Worm (Caenorhabditis elegans) whole organism, dauer: ENCODE measurements around the gene C52E2.2.
"Not testable (repeated sequence)": the region's sequence is repeated elsewhere in the genome, so short reads cannot be mapped to it uniquely, and the experiment has no call there.

Experiments
- unc-62 ChIP-seq: sonication (generic microtip); optimal IDR thresholded peaks from 2 replicates; lab custom pipeline; 2017; ENCODE audit warnings: missing biosample characterization, missing genetic modification reagents, missing genetic modification characterization

C52E2.2 gene

ce11 chrII:1852503-1852902 lies at the start of gene C52E2.2:
Gene C52E2.2, plus strand, starts transcription at chrII:1852803.
- TF ChIP-seq unc-62 (GFP tag; lab: Kevin White, UChicago): no peak

ce11 chrII:1806358-1806757 lies 46.2 kb upstream of the C52E2.2 start, which contains the start of gene C08F1.12:
Gene C08F1.12, minus strand, starts transcription at chrII:1806458.
- TF ChIP-seq unc-62 (GFP tag; lab: Kevin White, UChicago): no peak

DNA sequence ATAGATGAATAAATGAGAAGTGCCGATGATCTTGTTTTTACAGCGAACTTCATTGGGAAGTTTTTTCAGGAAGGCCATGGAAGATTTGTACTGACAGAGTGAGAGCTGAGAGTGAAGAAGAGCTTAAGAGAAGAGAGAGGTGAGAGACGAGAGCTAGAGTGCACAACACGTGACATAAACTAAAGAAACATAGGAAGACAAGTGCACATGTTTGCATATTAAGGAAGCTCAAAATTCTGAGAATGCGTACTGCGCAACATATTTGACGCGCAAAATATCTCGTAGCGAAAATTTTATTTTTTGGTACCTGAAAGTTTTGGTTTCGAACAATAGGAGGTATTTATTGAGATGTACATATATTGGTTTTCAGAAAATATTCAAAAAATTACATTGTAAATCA lies 44.4 kb upstream of the C52E2.2 start, which contains the start of gene C08F1.8:
Gene C08F1.8 (minus strand): TSS at position 101 of the 400 bp plus-strand sequence.
- TF ChIP-seq unc-62 (GFP tag; lab: Kevin White, UChicago): no peak

DNA sequence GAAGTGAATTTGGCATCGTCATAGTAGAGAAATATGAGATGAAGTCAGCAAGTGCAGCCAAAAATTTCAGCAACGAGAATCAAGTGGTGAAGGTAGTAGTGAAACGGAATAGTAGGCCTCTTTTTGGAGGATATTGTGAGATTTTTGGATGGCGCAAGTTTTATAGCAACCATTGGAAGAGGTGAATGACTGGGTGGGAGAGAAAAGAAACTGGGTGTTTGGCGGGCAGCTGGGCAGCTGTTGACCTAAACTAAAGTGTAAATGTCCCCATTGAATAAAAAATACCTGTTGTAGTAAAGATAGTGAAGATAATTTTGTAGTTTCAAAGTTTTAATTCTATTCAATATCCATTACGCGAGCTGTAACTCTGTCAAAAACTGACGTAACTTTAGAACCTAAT lies 36.5 kb upstream of the C52E2.2 start:
- TF ChIP-seq unc-62 (GFP tag; lab: Kevin White, UChicago): no peak

DNA sequence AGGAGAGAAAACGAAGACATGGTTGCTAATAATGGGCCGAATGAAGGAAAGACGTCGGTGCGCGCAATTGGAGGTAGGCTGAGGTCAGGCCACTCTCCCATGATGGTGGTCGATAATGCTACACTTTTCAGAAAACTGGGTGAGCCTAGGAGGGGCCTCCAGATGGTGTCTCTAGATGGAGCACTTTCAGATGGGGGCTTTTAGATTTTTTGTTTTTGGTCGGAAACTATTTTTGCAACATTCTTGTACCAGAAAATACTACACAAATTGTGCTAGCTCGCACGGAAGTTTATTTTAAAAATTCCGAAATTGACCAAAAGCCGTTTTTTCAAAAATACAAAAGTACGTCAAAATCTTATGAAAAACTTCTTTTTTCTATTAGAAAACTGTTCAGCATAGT lies 34.3 kb upstream of the C52E2.2 start, which contains the start of gene fbxb-10:
Gene fbxb-10 (minus strand): TSS at position 101 of the 400 bp plus-strand sequence.
- no peak for TF ChIP-seq unc-62 (GFP tag; lab: Kevin White, UChicago)

DNA sequence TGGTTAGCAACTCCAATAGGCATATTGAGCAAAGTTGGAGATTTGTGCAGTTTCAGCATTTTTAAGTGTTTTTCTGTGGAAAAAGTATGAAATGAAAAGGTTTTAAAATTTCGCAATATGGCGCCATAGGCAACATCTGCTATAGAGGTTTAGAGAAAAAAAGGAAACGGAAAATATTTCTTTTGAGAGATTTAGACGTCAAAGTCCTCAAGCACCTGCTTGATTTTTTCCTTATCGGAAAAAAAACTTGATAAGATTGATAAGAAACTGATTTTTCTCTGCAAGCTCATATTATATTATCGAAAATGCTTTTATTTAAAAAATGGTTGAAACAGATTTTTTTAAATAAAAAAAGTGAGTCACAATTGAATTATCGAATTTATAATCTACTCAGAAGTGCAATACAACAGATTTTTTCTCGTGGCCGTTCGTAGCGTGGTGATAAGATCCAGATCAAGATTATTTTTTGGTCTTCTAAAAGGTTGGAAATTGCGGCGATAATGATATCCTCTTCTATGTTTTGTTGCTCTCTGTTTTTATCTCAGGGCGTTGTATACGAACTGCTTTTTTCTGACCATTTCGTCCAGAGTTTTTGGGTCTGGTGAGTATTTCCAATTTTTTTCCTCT lies 32.5 kb upstream of the C52E2.2 start, which contains the start of gene fbxc-19:
Gene fbxc-19 (plus strand): TSS at position 536 of the 627 bp plus-strand sequence.
- no peak for TF ChIP-seq unc-62 (GFP tag; lab: Kevin White, UChicago)

DNA sequence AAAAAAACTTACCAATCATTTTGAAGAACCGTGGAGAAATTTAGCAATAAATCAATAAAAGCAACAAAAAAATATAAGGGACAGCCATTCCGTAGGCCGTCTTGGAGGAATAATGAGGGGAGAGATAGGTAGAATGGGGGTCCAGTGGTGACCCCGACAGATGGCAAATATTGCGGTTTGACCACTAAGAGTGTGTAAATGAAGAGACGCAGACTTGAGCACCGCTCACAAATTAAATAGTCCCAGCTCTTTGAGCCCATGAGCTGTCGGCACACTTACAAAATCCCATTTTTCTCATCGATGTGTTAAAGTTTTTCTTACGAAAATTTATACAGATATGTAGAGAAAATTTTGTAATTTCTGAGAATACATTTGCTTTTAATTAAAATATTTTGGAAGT lies 31.8 kb upstream of the C52E2.2 start, which contains the start of gene fbxa-3:
Gene fbxa-3 (minus strand): TSS at position 101 of the 400 bp plus-strand sequence.
- TF ChIP-seq unc-62 (GFP tag; lab: Kevin White, UChicago): no peak

ce11 chrII:1824329-1824728 lies 28.3 kb upstream of the C52E2.2 start, which contains the start of gene math-41:
Gene math-41, plus strand, starts transcription at chrII:1824629.
- TF ChIP-seq unc-62 (GFP tag; lab: Kevin White, UChicago): not testable (repeated sequence)

DNA sequence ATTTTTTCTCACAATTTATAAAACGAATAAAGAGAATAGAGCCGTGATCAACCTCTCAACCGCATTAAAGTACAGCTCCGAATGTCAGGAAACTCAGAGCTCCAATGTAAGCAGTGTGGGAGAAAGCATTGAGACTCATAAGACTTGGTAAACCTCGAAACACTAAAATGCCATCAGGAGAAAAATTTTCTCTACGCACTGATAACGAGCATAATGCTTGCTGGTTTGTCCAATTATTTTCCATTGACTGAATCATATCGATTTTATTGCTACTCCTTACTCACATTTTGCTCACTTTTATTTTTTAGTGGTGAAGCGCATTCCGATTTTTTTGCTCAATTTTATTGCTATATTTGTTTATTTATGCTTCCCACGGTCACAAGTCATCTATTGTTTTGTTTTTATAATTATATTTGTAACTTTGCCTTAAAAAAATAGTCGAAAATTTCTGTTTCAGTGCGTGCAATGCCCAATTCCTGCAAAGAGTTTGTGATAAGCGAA lies 22.4 kb upstream of the C52E2.2 start, which contains the start of gene math-40:
Gene math-40 (plus strand): TSS at position 451 of the 501 bp plus-strand sequence.
- no peak for TF ChIP-seq unc-62 (GFP tag; lab: Kevin White, UChicago)

ce11 chrII:1831883-1832388 lies 20.7 kb upstream of the C52E2.2 start, which contains the start of gene math-39:
Gene math-39, plus strand, starts transcription at chrII:1832338.
- no peak for TF ChIP-seq unc-62 (GFP tag; lab: Kevin White, UChicago)

- no peak for TF ChIP-seq unc-62 (GFP tag; lab: Kevin White, UChicago)
Observed at ce11 chrII:1836204-1836603, 16.4 kb upstream of the C52E2.2 start, which contains the start of gene T08E11.1. Gene T08E11.1, plus strand, starts transcription at chrII:1836504.

DNA sequence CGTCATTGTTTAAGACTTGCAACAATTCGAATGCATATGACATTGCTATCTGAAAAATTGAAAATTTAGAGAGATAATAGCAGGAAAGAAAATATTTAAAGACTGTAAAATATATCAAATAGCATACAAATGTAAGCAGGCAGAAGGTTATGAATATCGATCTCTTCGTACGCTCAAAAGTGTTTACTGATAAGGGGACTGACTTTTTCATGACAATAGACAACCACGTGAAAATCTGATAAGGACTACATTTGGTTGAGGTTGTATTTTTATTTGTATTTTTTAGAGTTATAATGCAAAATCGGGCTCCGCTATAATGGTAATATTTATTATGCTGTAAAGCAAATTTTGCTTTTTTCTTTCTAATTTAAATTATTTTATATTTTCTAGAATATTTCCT lies 9.7 kb upstream of the C52E2.2 start, which contains the start of the genes C52E2.5 and C52E2.4:
Gene C52E2.5 (minus strand): TSS at position 43 of the 400 bp plus-strand sequence.
Gene C52E2.4 (plus strand): TSS at position 252 of the 400 bp plus-strand sequence.
- no peak for TF ChIP-seq unc-62 (GFP tag; lab: Kevin White, UChicago)

ce11 chrII:1844552-1844951 lies 8.1 kb upstream of the C52E2.2 start:
- TF ChIP-seq unc-62 (GFP tag; lab: Kevin White, UChicago): no peak

- TF ChIP-seq unc-62 (GFP tag; lab: Kevin White, UChicago): no peak
Observed at ce11 chrII:1848109-1848508, 4.5 kb upstream of the C52E2.2 start, which contains the start of gene fbxb-97. Gene fbxb-97, minus strand, starts transcription at chrII:1848161.

DNA sequence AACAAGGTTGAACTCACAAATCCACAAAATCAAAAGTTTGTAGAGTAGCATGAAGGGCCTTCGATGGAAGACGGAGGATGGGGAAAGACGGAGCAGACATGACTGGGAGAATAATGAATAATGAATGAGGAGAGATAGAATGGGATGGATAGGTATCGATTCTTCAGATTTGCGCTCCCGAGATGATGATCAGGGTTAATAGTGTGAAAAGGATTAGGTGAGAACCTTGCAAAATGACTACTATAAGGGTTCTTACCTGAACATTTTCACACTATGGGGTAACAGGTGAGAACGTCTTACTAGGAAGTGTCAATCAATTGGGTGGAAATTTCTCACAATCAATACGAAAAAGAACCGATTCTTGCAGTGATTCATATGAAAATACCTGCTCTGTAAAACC lies 2.3 kb upstream of the C52E2.2 start, which contains the start of gene fbxb-96:
Gene fbxb-96 (minus strand): TSS at position 101 of the 400 bp plus-strand sequence.
- TF ChIP-seq unc-62 (GFP tag; lab: Kevin White, UChicago): no peak

- TF ChIP-seq unc-62 (GFP tag; lab: Kevin White, UChicago): no peak
Observed at ce11 chrII:1850840-1851294, 1.7 kb upstream of the C52E2.2 start, which contains the start of gene C52E2.3. Gene C52E2.3, plus strand, starts transcription at chrII:1851244.
